Worm (Caenorhabditis elegans): ENCODE results near the gene vha-1.

DNA sequence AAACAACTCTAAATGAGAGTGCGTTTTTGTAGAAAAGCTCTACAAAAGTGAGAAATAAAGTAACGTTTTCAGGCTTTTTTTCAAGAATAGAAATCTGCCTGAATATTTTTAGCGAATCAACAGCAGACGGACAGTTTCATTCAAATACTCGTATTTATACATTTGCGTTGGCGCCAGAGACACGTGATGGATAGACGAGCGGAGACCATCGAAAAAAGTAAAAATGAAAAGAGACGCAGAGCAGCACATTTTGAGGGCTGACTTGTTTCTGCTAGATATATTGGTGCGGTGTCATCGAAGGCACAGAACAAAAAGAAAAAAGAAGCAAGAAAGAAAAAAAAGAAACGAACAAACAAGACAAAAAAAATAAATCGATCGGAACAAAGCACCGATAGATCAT, 45.0 kb downstream of the vha-1 start:
- TF ChIP-seq aly-2 (tag; optimal IDR thresholded peaks at IDR 0.05) = no peak
- peak; percentile 3 for TF ChIP-seq skn-1 (tag; optimal IDR thresholded peaks at IDR 0.05)
- peak; percentile 89 for TF ChIP-seq pha-4 (tag; optimal IDR thresholded peaks at IDR 0.05)
- TF ChIP-seq nhr-28 (tag; optimal IDR thresholded peaks at IDR 0.05) = no peak
- TF ChIP-seq jun-1 (tag; optimal IDR thresholded peaks at IDR 0.05) = peak; percentile 62
- no peak for TF ChIP-seq nhr-77 (tag; optimal IDR thresholded peaks at IDR 0.05)
- peak; percentile 11 for TF ChIP-seq nhr-43 (tag; optimal IDR thresholded peaks at IDR 0.05; ENCODE audit: poor library complexity, severe bottlenecking)
- no peak for TF ChIP-seq tbx-2 (tag; optimal IDR thresholded peaks at IDR 0.05)
- TF ChIP-seq ama-1 (optimal IDR thresholded peaks at IDR 0.05) = peak; percentile 93
- no peak for TF ChIP-seq zag-1 (tag; optimal IDR thresholded peaks at IDR 0.05)
- no peak for TF ChIP-seq unc-39 (tag; optimal IDR thresholded peaks at IDR 0.05)
- no peak for TF ChIP-seq ceh-9 (tag; optimal IDR thresholded peaks at IDR 0.05)
- TF ChIP-seq elt-3 (tag; optimal IDR thresholded peaks at IDR 0.05) = no peak
